Worm (Caenorhabditis elegans): ENCODE data around the gene nhr-150.

nhr-150 gene

ce11 chrV:15481374-15481773, at the start of gene nhr-150:
Gene nhr-150, minus strand, starts transcription at chrV:15481465.
- no peak for TF ChIP-seq unc-62 (GFP tag; optimal IDR thresholded peaks at IDR 0.05)

ce11 chrV:15529069-15529468, 47.8 kb upstream of the nhr-150 start, which contains the start of gene srh-276:
Gene srh-276, plus strand, starts transcription at chrV:15529369.
- TF ChIP-seq unc-62 (GFP tag; optimal IDR thresholded peaks at IDR 0.05) = no peak

- no peak for TF ChIP-seq unc-62 (GFP tag; optimal IDR thresholded peaks at IDR 0.05)
Observed at ce11 chrV:15521920-15522319, 40.7 kb upstream of the nhr-150 start, which contains the start of gene lgc-31. Gene lgc-31, minus strand, starts transcription at chrV:15522020.

ce11 chrV:15520398-15520797, 39.1 kb upstream of the nhr-150 start:
- no peak for TF ChIP-seq unc-62 (GFP tag; optimal IDR thresholded peaks at IDR 0.05)

ce11 chrV:15519845-15520244, 38.6 kb upstream of the nhr-150 start:
- no peak for TF ChIP-seq unc-62 (GFP tag; optimal IDR thresholded peaks at IDR 0.05)

ce11 chrV:15517413-15517812, 36.1 kb upstream of the nhr-150 start, which contains the start of gene F21A3.3:
Gene F21A3.3, plus strand, starts transcription at chrV:15517713.
- TF ChIP-seq unc-62 (GFP tag; optimal IDR thresholded peaks at IDR 0.05) = no peak

- TF ChIP-seq unc-62 (GFP tag; optimal IDR thresholded peaks at IDR 0.05) = no peak
Observed at ce11 chrV:15516476-15516875, 35.2 kb upstream of the nhr-150 start.

- TF ChIP-seq unc-62 (GFP tag; optimal IDR thresholded peaks at IDR 0.05) = no peak
Observed at ce11 chrV:15515365-15515764, 34.1 kb upstream of the nhr-150 start.

- no peak for TF ChIP-seq unc-62 (GFP tag; optimal IDR thresholded peaks at IDR 0.05)
Observed at ce11 chrV:15512856-15513756, 31.8 kb upstream of the nhr-150 start.

ce11 chrV:15511613-15512216, 30.4 kb upstream of the nhr-150 start, which contains the start of gene rpl-38:
Gene rpl-38, plus strand, starts transcription at chrV:15512166.
- TF ChIP-seq unc-62 (GFP tag; optimal IDR thresholded peaks at IDR 0.05) = no peak

- TF ChIP-seq unc-62 (GFP tag; optimal IDR thresholded peaks at IDR 0.05) = no peak
Observed at ce11 chrV:15505068-15505467, 23.8 kb upstream of the nhr-150 start.

ce11 chrV:15503603-15504002, 22.3 kb upstream of the nhr-150 start:
- no peak for TF ChIP-seq unc-62 (GFP tag; optimal IDR thresholded peaks at IDR 0.05)

- TF ChIP-seq unc-62 (GFP tag; optimal IDR thresholded peaks at IDR 0.05) = no peak
Observed at ce11 chrV:15499099-15499498, 17.8 kb upstream of the nhr-150 start.

- no peak for TF ChIP-seq unc-62 (GFP tag; optimal IDR thresholded peaks at IDR 0.05)
Observed at ce11 chrV:15498434-15498833, 17.2 kb upstream of the nhr-150 start, which contains the start of gene C06B8.7. Gene C06B8.7, plus strand, starts transcription at chrV:15498734.

ce11 chrV:15497731-15498130, 16.5 kb upstream of the nhr-150 start:
- no peak for TF ChIP-seq unc-62 (GFP tag; optimal IDR thresholded peaks at IDR 0.05)

- no peak for TF ChIP-seq unc-62 (GFP tag; optimal IDR thresholded peaks at IDR 0.05)
Observed at ce11 chrV:15495169-15495568, 13.9 kb upstream of the nhr-150 start, which contains the start of gene srh-219. Gene srh-219, plus strand, starts transcription at chrV:15495469.

ce11 chrV:15493680-15494079, 12.4 kb upstream of the nhr-150 start, which contains the start of gene srh-218:
Gene srh-218, plus strand, starts transcription at chrV:15493980.
- no peak for TF ChIP-seq unc-62 (GFP tag; optimal IDR thresholded peaks at IDR 0.05)

All from whole organism, dauer.